Fruit fly (Drosophila melanogaster): ENCODE results near the gene SPH93.

The SPH93 gene

dm6 chr2L:17425005-17425404, 30.7 kb downstream of the SPH93 start:
- no peak for TF ChIP-seq psq (optimal IDR thresholded peaks at IDR 0.05)
- no peak for TF ChIP-seq ttk (optimal IDR thresholded peaks at IDR 0.05)
- no peak for TF ChIP-seq Sin3A (optimal IDR thresholded peaks at IDR 0.05)
- no peak for TF ChIP-seq insv (optimal IDR thresholded peaks at IDR 0.05)
- no peak for TF ChIP-seq Myc (optimal IDR thresholded peaks at IDR 0.05)
- no peak for TF ChIP-seq h (optimal IDR thresholded peaks at IDR 0.05)

dm6 chr2L:17422089-17422488, 33.6 kb downstream of the SPH93 start:
- TF ChIP-seq ttk (optimal IDR thresholded peaks at IDR 0.05) = no peak
- no peak for TF ChIP-seq Sin3A (optimal IDR thresholded peaks at IDR 0.05)

- TF ChIP-seq Sin3A (optimal IDR thresholded peaks at IDR 0.05) (no peak), psq (optimal IDR thresholded peaks at IDR 0.05) (no peak), h (optimal IDR thresholded peaks at IDR 0.05) (no peak), Myc (optimal IDR thresholded peaks at IDR 0.05) (no peak), insv (optimal IDR thresholded peaks at IDR 0.05) (no peak), ttk (optimal IDR thresholded peaks at IDR 0.05) (no peak)
These were observed 34.4 kb downstream of the SPH93 start for dm6 chr2L:17421366-17421765.

dm6 chr2L:17420419-17420818, 35.3 kb downstream of the SPH93 start:
- TF ChIP-seq h (optimal IDR thresholded peaks at IDR 0.05) (no peak), Myc (optimal IDR thresholded peaks at IDR 0.05) (no peak), Sin3A (optimal IDR thresholded peaks at IDR 0.05) (no peak), insv (optimal IDR thresholded peaks at IDR 0.05) (no peak), ttk (optimal IDR thresholded peaks at IDR 0.05) (no peak)

- TF ChIP-seq psq (optimal IDR thresholded peaks at IDR 0.05) (no peak), Myc (optimal IDR thresholded peaks at IDR 0.05) (no peak), insv (optimal IDR thresholded peaks at IDR 0.05) (no peak), Sin3A (optimal IDR thresholded peaks at IDR 0.05) (no peak), h (optimal IDR thresholded peaks at IDR 0.05) (no peak), ttk (optimal IDR thresholded peaks at IDR 0.05) (no peak)
These were observed 43.2 kb downstream of the SPH93 start, which contains the start of gene Rsph9 for dm6 chr2L:17412533-17412932. Rsph9 (minus strand) TSS chr2L:17412633.

dm6 chr2L:17410358-17410757, 45.4 kb downstream of the SPH93 start, which contains the start of the genes Polr2J and CG15141:
Polr2J (minus strand) TSS chr2L:17410406.
CG15141 (plus strand) TSS chr2L:17410641.
- TF ChIP-seq h (optimal IDR thresholded peaks at IDR 0.05) (no peak), psq (optimal IDR thresholded peaks at IDR 0.05) (no peak), ttk (optimal IDR thresholded peaks at IDR 0.05) (no peak), Myc (optimal IDR thresholded peaks at IDR 0.05) (no peak), Sin3A (optimal IDR thresholded peaks at IDR 0.05) (no peak), insv (optimal IDR thresholded peaks at IDR 0.05) (no peak)

All from Kc167 (cell line).